Fruit fly (Drosophila melanogaster) whole organism, embryonic: ENCODE measurements around the gene Rbm13.

ENCODE experiments used
- Aef1 ChIP-seq: fragments of 200-800 bp; sonication (Bioruptor generic); IDR thresholded peaks from 3 replicates; pipeline ENCODE4 v1.3.6; 2022; ENCODE audit warnings: missing biosample characterization, missing genetic modification characterization
- Atf6 ChIP-seq: fragments of 200-800 bp; sonication (Bioruptor generic); IDR thresholded peaks from 2 replicates; pipeline ENCODE4 v1.3.6; 2022; ENCODE audit warnings: missing biosample characterization, missing genetic modification characterization
- Blimp-1 ChIP-seq: fragments of 200-800 bp; sonication (Bioruptor generic); optimal IDR thresholded peaks from 3 replicates; lab custom pipeline; 2018; ENCODE audit warnings: missing biosample characterization, missing genetic modification characterization, mild to moderate bottlenecking, moderate library complexity, missing genetic modification reagents
- CG10565 ChIP-seq: fragments of 200-800 bp; sonication (Bioruptor generic); optimal IDR thresholded peaks from 3 replicates; lab custom pipeline; 2016; ENCODE audit warnings: missing biosample characterization, mild to moderate bottlenecking, missing genetic modification characterization
- CG1233 ChIP-seq: fragments of 200-800 bp; sonication (Bioruptor generic); optimal IDR thresholded peaks from 4 replicates; lab custom pipeline; 2018; ENCODE audit warnings: missing biosample characterization, mild to moderate bottlenecking, missing genetic modification characterization
- CG15269 ChIP-seq: fragments of 200-800 bp; sonication (Bioruptor generic); optimal IDR thresholded peaks from 2 replicates; lab custom pipeline; 2018; ENCODE audit warnings: missing biosample characterization, mild to moderate bottlenecking, missing genetic modification characterization, moderate library complexity
- CG16813 ChIP-seq: fragments of 200-800 bp; sonication (Bioruptor generic); IDR thresholded peaks from 3 replicates; pipeline ENCODE4 v1.3.6; 2022; ENCODE audit warnings: missing biosample characterization, missing genetic modification characterization; ENCODE audit not compliant: partially characterized antibody
- CG16815 ChIP-seq: fragments of 200-800 bp; sonication (Bioruptor generic); optimal IDR thresholded peaks from 3 replicates; lab custom pipeline; 2017; ENCODE audit warnings: missing biosample characterization, mild to moderate bottlenecking, missing genetic modification characterization
- CG17829 ChIP-seq: fragments of 200-800 bp; optimal IDR thresholded peaks from 2 replicates; lab custom pipeline; 2019; ENCODE audit warnings: missing biosample characterization, mild to moderate bottlenecking, missing genetic modification characterization, moderate library complexity
- CG18599 ChIP-seq: fragments of 200-800 bp; sonication (Bioruptor generic); optimal IDR thresholded peaks from 3 replicates; lab custom pipeline; 2017; ENCODE audit warnings: missing biosample characterization, missing genetic modification characterization, mild to moderate bottlenecking, moderate library complexity, missing genetic modification reagents
- CG2889 ChIP-seq: fragments of 200-800 bp; sonication (Bioruptor generic); IDR thresholded peaks from 3 replicates; pipeline ENCODE4 v1.3.6; 2022; ENCODE audit warnings: missing biosample characterization, missing genetic modification characterization
- CG34422 ChIP-seq: fragments of 200-800 bp; sonication (Bioruptor generic); IDR thresholded peaks from 3 replicates; pipeline ENCODE4 v1.3.6; 2022; ENCODE audit warnings: missing biosample characterization, missing genetic modification characterization
- CG43689 ChIP-seq: fragments of 200-800 bp; sonication (Bioruptor generic); IDR thresholded peaks from 2 replicates; pipeline ENCODE4 v1.3.6; 2022; ENCODE audit warnings: missing biosample characterization, missing genetic modification characterization
- CG4404 ChIP-seq: fragments of 200-800 bp; sonication (Bioruptor generic); IDR thresholded peaks from 2 replicates; pipeline ENCODE4 v1.3.6; 2022; ENCODE audit warnings: missing biosample characterization, missing genetic modification characterization
- CG8924 ChIP-seq: fragments of 200-800 bp; optimal IDR thresholded peaks from 3 replicates; lab custom pipeline; 2019; ENCODE audit warnings: missing biosample characterization, mild to moderate bottlenecking, missing genetic modification characterization, moderate library complexity
- Dbx ChIP-seq: fragments of 200-800 bp; sonication (Bioruptor generic); IDR thresholded peaks from 3 replicates; pipeline ENCODE4 v1.3.6; 2022; ENCODE audit warnings: missing biosample characterization, missing genetic modification characterization
- HHEX ChIP-seq: fragments of 200-800 bp; sonication (Bioruptor generic); optimal IDR thresholded peaks from 3 replicates; lab custom pipeline; 2017; ENCODE audit warnings: missing biosample characterization, mild to moderate bottlenecking, missing genetic modification characterization, missing genetic modification reagents
- HLH4C ChIP-seq: fragments of 200-800 bp; sonication (Bioruptor generic); IDR thresholded peaks from 3 replicates; pipeline ENCODE4 v1.3.6; 2022; ENCODE audit warnings: missing biosample characterization, missing genetic modification characterization; ENCODE audit not compliant: partially characterized antibody
- Hmr ChIP-seq: fragments of 200-800 bp; sonication (Bioruptor generic); optimal IDR thresholded peaks from 3 replicates; lab custom pipeline; 2017; ENCODE audit warnings: mild to moderate bottlenecking, missing biosample characterization, missing genetic modification reagents, missing genetic modification characterization
- Hr3 ChIP-seq: fragments of 200-800 bp; sonication (Bioruptor generic); optimal IDR thresholded peaks from 3 replicates; lab custom pipeline; 2016; ENCODE audit warnings: missing biosample characterization, missing genetic modification characterization
- Hr78 ChIP-seq, 2 experiments: fragments of 200-800 bp in 1 of 2; fragments of >200 bp in 1 of 2; sonication (Bioruptor generic) in 1 of 2; optimal IDR thresholded peaks; 2 replicates each; lab custom pipeline; 2017 to 2019; ENCODE audit warnings: missing biosample characterization in 2 of 2, missing genetic modification characterization in 2 of 2, mild to moderate bottlenecking in 1 of 2, moderate library complexity in 1 of 2
- Hsf ChIP-seq: fragments of 200-800 bp; sonication (Bioruptor generic); optimal IDR thresholded peaks from 3 replicates; lab custom pipeline; 2016; ENCODE audit warnings: missing biosample characterization, missing genetic modification characterization
- MBD-R2 ChIP-seq: fragments of 200-800 bp; sonication (Bioruptor generic); IDR thresholded peaks from 2 replicates; pipeline ENCODE4 v1.3.6; 2022; ENCODE audit warnings: missing biosample characterization, missing genetic modification characterization
- Meics ChIP-seq: fragments of 200-800 bp; sonication (Bioruptor generic); optimal IDR thresholded peaks from 2 replicates; lab custom pipeline; 2017; ENCODE audit warnings: missing biosample characterization, mild to moderate bottlenecking, missing genetic modification characterization
- Opbp ChIP-seq: fragments of 200-800 bp; sonication (Bioruptor generic); IDR thresholded peaks from 3 replicates; pipeline ENCODE4 v1.3.6; 2022; ENCODE audit warnings: missing biosample characterization, missing genetic modification characterization; ENCODE audit not compliant: partially characterized antibody
- Ravus ChIP-seq: fragments of 200-800 bp; sonication (Bioruptor generic); IDR thresholded peaks from 2 replicates; pipeline ENCODE4 v1.3.6; 2022; ENCODE audit warnings: missing biosample characterization, missing genetic modification characterization
- Scr ChIP-seq: fragments of 200-800 bp; sonication (Bioruptor generic); IDR thresholded peaks from 2 replicates; pipeline ENCODE4 v1.3.6; 2022; ENCODE audit warnings: missing biosample characterization, missing genetic modification characterization; ENCODE audit not compliant: partially characterized antibody
- Taf1 ChIP-seq: fragments of 200-800 bp; sonication (Bioruptor generic); IDR thresholded peaks from 2 replicates; pipeline ENCODE4 v1.3.6; 2022; ENCODE audit warnings: missing biosample characterization, missing genetic modification characterization
- Usf ChIP-seq: fragments of 200-800 bp; sonication (Bioruptor generic); optimal IDR thresholded peaks from 2 replicates; lab custom pipeline; 2017; ENCODE audit warnings: missing genotype, missing biosample characterization, missing genetic modification characterization
- Xbp1 ChIP-seq: fragments of 200-800 bp; sonication (Bioruptor generic); optimal IDR thresholded peaks from 3 replicates; lab custom pipeline; 2016; ENCODE audit warnings: missing biosample characterization, mild to moderate bottlenecking, missing genetic modification characterization
- bbx ChIP-seq: fragments of 200-800 bp; sonication (Bioruptor generic); IDR thresholded peaks from 2 replicates; pipeline ENCODE4 v1.3.6; 2022; ENCODE audit warnings: missing biosample characterization, missing genetic modification characterization; ENCODE audit not compliant: partially characterized antibody
- bcd ChIP-seq: fragments of 200-800 bp; sonication (Bioruptor generic); optimal IDR thresholded peaks from 2 replicates; lab custom pipeline; 2017; ENCODE audit warnings: missing biosample characterization, mild to moderate bottlenecking, missing genetic modification characterization
- bowl ChIP-seq: fragments of 200-800 bp; sonication (Bioruptor generic); IDR thresholded peaks from 2 replicates; pipeline ENCODE4 v1.3.6; 2022; ENCODE audit warnings: missing biosample characterization, missing genetic modification characterization
- cato ChIP-seq: fragments of 200-800 bp; sonication (Bioruptor generic); optimal IDR thresholded peaks from 2 replicates; lab custom pipeline; 2016; ENCODE audit warnings: missing biosample characterization, missing genetic modification characterization, borderline replicate concordance
- dm ChIP-seq: fragments of 200-800 bp; sonication (Bioruptor generic); optimal IDR thresholded peaks from 3 replicates; lab custom pipeline; 2016; ENCODE audit warnings: missing biosample characterization, missing genetic modification characterization
- dmrt99B ChIP-seq: fragments of 200-800 bp; sonication (Bioruptor generic); optimal IDR thresholded peaks from 2 replicates; lab custom pipeline; 2018; ENCODE audit warnings: missing biosample characterization, mild to moderate bottlenecking, missing genetic modification characterization, moderate library complexity
- en ChIP-seq: fragments of 200-800 bp; sonication (Bioruptor generic); optimal IDR thresholded peaks from 2 replicates; lab custom pipeline; 2016; ENCODE audit warnings: missing biosample characterization, missing genetic modification characterization
- lmd ChIP-seq: fragments of 200-800 bp; sonication (Bioruptor generic); IDR thresholded peaks from 2 replicates; pipeline ENCODE4 v1.3.6; 2022; ENCODE audit warnings: missing biosample characterization, missing genetic modification characterization
- odd ChIP-seq: fragments of 200-800 bp; sonication (Bioruptor generic); optimal IDR thresholded peaks from 2 replicates; lab custom pipeline; 2017; ENCODE audit warnings: missing biosample characterization, mild to moderate bottlenecking, missing genetic modification characterization
- p53 ChIP-seq: fragments of 200-800 bp; sonication (Bioruptor generic); optimal IDR thresholded peaks from 2 replicates; lab custom pipeline; 2016; ENCODE audit warnings: missing biosample characterization, missing genetic modification characterization
- ranshi ChIP-seq: fragments of 200-800 bp; sonication (Bioruptor generic); IDR thresholded peaks from 2 replicates; pipeline ENCODE4 v1.3.6; 2022; ENCODE audit warnings: missing biosample characterization, missing genetic modification characterization
- row ChIP-seq: fragments of 200-800 bp; sonication (Bioruptor generic); IDR thresholded peaks from 3 replicates; pipeline ENCODE4 v1.3.6; 2022; ENCODE audit warnings: missing biosample characterization, missing genetic modification characterization
- schlank ChIP-seq: fragments of 200-800 bp; sonication (Bioruptor generic); optimal IDR thresholded peaks from 2 replicates; lab custom pipeline; 2018; ENCODE audit warnings: missing biosample characterization, mild to moderate bottlenecking, missing genetic modification characterization
- slou ChIP-seq: fragments of 200-800 bp; sonication (Bioruptor generic); optimal IDR thresholded peaks from 3 replicates; lab custom pipeline; 2016; ENCODE audit warnings: missing biosample characterization, missing genetic modification characterization
- so ChIP-seq: fragments of 200-800 bp; sonication (Bioruptor generic); IDR thresholded peaks from 3 replicates; pipeline ENCODE4 v1.3.6; 2022; ENCODE audit warnings: missing biosample characterization, missing genetic modification characterization
- tin ChIP-seq: fragments of 200-800 bp; sonication (Bioruptor generic); optimal IDR thresholded peaks from 3 replicates; lab custom pipeline; 2016; ENCODE audit warnings: missing biosample characterization, missing genetic modification characterization
- tll ChIP-seq, 2 experiments: fragments of 200-800 bp in 1 of 2; fragments of >200 bp in 1 of 2; sonication (Bioruptor generic) in 1 of 2; optimal IDR thresholded peaks; 2 replicates each; lab custom pipeline; 2017 to 2019; ENCODE audit warnings: missing biosample characterization in 2 of 2, missing genetic modification characterization in 2 of 2, mild to moderate bottlenecking in 1 of 2, moderate library complexity in 1 of 2
- wdn ChIP-seq: fragments of 200-800 bp; sonication (Bioruptor generic); IDR thresholded peaks from 2 replicates; pipeline ENCODE4 v1.3.6; 2022; ENCODE audit warnings: missing biosample characterization, missing genetic modification characterization
- zfh2 ChIP-seq: fragments of 200-800 bp; sonication (Bioruptor generic); optimal IDR thresholded peaks from 2 replicates; lab custom pipeline; 2016; ENCODE audit warnings: missing biosample characterization, missing genetic modification characterization

Rbm13 gene

DNA sequence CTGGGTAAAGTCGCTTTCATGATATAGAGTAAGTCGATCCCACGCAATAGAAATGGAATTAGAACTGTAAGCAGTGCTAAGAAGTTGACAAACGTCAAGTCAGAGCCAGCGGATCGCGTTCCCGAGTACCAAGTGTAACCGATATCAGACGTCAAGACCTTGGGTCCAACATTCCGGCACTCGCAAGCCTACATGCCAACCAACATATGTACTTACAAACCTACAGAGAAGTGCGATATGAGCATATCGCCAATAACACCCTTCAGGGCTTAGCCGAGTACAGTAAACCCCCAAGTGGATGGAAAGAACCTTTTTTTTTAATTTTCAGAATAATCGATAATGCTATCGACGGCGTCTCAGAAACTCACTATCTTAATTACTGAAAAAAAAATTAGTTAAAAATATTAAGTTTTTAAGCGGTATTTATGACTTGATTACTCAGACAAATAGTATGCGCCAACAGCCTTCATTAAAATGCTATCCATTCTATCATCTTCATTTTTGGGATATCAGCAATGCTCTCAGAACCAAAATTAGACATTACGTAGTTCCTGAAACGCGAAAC lies 9.0 kb upstream of the Rbm13 start (continued):
- TF ChIP-seq schlank (tag; lab: Kevin White, UChicago) = peak; percentile 30
- peak; percentile 27; the same call in 1 of the 2 replicates for TF ChIP-seq MBD-R2 (GFP tag; lab: Robert Waterston, UW)
- no peak for TF ChIP-seq CG4404 (GFP tag; lab: Robert Waterston, UW)
- TF ChIP-seq slou (GFP tag; lab: Kevin White, UChicago) = peak; percentile 11
- peak; percentile 70 for TF ChIP-seq Meics (GFP tag; lab: Kevin White, UChicago)
- peak; percentile 37 for TF ChIP-seq Hsf
- TF ChIP-seq bcd = peak; percentile 33
- peak; percentile 74 for TF ChIP-seq CG15269 (tag; lab: Kevin White, UChicago)
- peak; percentile 5 for TF ChIP-seq Usf (GFP tag; lab: Kevin White, UChicago)
- TF ChIP-seq HHEX (GFP tag; lab: Kevin White, UChicago) = peak; percentile 59
- no peak for TF ChIP-seq cato (GFP tag; lab: Kevin White, UChicago)
- no peak for TF ChIP-seq en (GFP tag; lab: Kevin White, UChicago)
- TF ChIP-seq odd (GFP tag; lab: Kevin White, UChicago) = peak; percentile 17
- peak; percentile 52 for TF ChIP-seq Xbp1 (GFP tag; lab: Kevin White, UChicago)
- TF ChIP-seq zfh2 = peak; percentile 68
- no peak for TF ChIP-seq bbx
- TF ChIP-seq CG10565 (GFP tag; lab: Kevin White, UChicago) = no peak
- TF ChIP-seq CG16815 (GFP tag; lab: Kevin White, UChicago) = no peak
- peak; percentile 60 for TF ChIP-seq dmrt99B (tag; lab: Kevin White, UChicago)
- no peak for TF ChIP-seq p53 (GFP tag; lab: Kevin White, UChicago)
- 0 out of 2 replicates have a peak, but pooled peaks have one; percentile 9 for TF ChIP-seq bowl
- peak; percentile 49 for TF ChIP-seq CG1233 (GFP tag; lab: Kevin White, UChicago)
- peak; percentile 71 for TF ChIP-seq CG34422 (GFP tag; lab: Robert Waterston, UW)
- peak; percentile 31; the same call in 1 of the 2 replicates for TF ChIP-seq Taf1
- TF ChIP-seq HLH4C (GFP tag; lab: Robert Waterston, UW) = no peak
- TF ChIP-seq Hr3 (GFP tag; lab: Kevin White, UChicago) = peak; percentile 33
- peak; percentile 71 for TF ChIP-seq Atf6 (GFP tag; lab: Robert Waterston, UW)

DNA sequence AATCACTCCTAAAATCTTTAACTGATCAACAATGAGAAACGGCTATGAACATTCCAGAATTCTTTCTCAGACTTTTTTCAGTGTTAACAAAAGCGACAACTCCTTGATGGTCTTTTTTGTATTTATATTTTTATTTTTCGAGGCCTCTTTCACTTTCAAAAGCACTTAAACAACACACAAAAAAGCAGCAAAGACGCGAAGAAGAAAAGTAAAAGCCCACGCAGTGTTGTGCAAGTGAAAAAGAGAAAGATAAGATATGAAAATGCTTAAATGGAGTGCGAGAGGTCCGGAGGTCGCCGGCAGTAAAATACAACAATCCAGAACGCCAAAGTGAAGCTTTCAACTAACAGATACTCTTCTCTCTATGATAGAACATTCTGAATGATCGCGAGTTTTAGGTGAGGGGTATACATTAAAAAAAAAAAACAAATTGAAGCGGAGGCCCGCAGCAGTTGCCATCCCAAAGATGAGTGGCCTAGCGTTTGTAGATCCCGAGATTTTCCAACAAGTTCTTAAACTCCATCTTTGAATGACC lies 8.1 kb upstream of the Rbm13 start:
- peak in 1 of 2 experiments; percentile 18 for TF ChIP-seq Hr78 (GFP tag; optimal IDR thresholded peaks at IDR 0.05; lab: Kevin White, UChicago)
- TF ChIP-seq Hmr (GFP tag; lab: Kevin White, UChicago) = no peak
- TF ChIP-seq row (GFP tag; lab: Robert Waterston, UW) = peak; percentile 27; the same call in 1 of the 3 replicates
- peak; percentile 34; the same call in 1 of the 3 replicates for TF ChIP-seq CG16813 (GFP tag; lab: Robert Waterston, UW)
- TF ChIP-seq HLH4C (GFP tag; lab: Robert Waterston, UW) = peak; percentile 56
- peak; percentile 30; the same call in 1 of the 2 replicates for TF ChIP-seq Scr (GFP tag; lab: Robert Waterston, UW)
- no peak for TF ChIP-seq so (GFP tag; lab: Robert Waterston, UW)
- no peak for TF ChIP-seq wdn (GFP tag; lab: Robert Waterston, UW)
- no peak for TF ChIP-seq ranshi (GFP tag; lab: Robert Waterston, UW)
- no peak for TF ChIP-seq Ravus (GFP tag; lab: Robert Waterston, UW)
- TF ChIP-seq CG8924 (tag; lab: Kevin White, UChicago) = no peak
- TF ChIP-seq CG43689 (GFP tag; lab: Robert Waterston, UW) = no peak
- TF ChIP-seq tin (GFP tag; lab: Kevin White, UChicago) = no peak
- peak; percentile 97 for TF ChIP-seq Blimp-1 (GFP tag; lab: Kevin White, UChicago)
- TF ChIP-seq tll (GFP tag; optimal IDR thresholded peaks at IDR 0.05; lab: Kevin White, UChicago) = no peak
- TF ChIP-seq CG18599 (GFP tag; lab: Kevin White, UChicago) = no peak
- TF ChIP-seq Opbp = peak; percentile 43; the same call in 1 of the 3 replicates
- no peak for TF ChIP-seq Aef1 (GFP tag; lab: Robert Waterston, UW)
- TF ChIP-seq Dbx = no peak
- TF ChIP-seq CG17829 (tag; lab: Kevin White, UChicago) = no peak
- TF ChIP-seq lmd = no peak
- no peak for TF ChIP-seq dm (GFP tag; lab: Kevin White, UChicago)
- no peak for TF ChIP-seq CG2889 (GFP tag; lab: Robert Waterston, UW)
